Fruit fly (Drosophila melanogaster) Kc167 (cell line): ENCODE measurements around the gene CG46318.

Experiments used
- Sin3A ChIP-seq: fragments of >200 bp; optimal IDR thresholded peaks from 2 replicates; lab custom pipeline; 2018; ENCODE audit warnings: missing external identifiers
- h ChIP-seq: fragments of >200 bp; optimal IDR thresholded peaks from 3 replicates; lab custom pipeline; 2018; ENCODE audit warnings: missing external identifiers
- insv ChIP-seq: fragments of >200 bp; optimal IDR thresholded peaks from 3 replicates; lab custom pipeline; 2018; ENCODE audit warnings: missing external identifiers
- psq ChIP-seq: fragments of >200 bp; optimal IDR thresholded peaks from 2 replicates; lab custom pipeline; 2017; ENCODE audit warnings: missing external identifiers

dm6 chr3R:18698855-18699569, 18.6 kb downstream of the CG46318 start:
- TF ChIP-seq Sin3A (no peak), insv (lab: Kevin White, UChicago) (no peak), psq (lab: Kevin White, UChicago) (no peak), h (lab: Kevin White, UChicago) (no peak)
